Worm (Caenorhabditis elegans) whole organism, young adult: ENCODE data around the gene Y46H3A.4.

Source experiments
- B0261.1 ChIP-seq: sonication (generic microtip); optimal IDR thresholded peaks from 2 replicates; lab custom pipeline; 2016; ENCODE audit warnings: mild to moderate bottlenecking, missing genetic modification characterization, moderate library complexity, missing compliant biosample characterization
- C06A6.2 ChIP-seq: fragments of 200-800 bp; sonication (Bioruptor generic); conservative IDR thresholded peaks from 2 replicates; pipeline ENCODE4 v1.3.6; 2022; ENCODE audit warnings: missing genetic modification characterization, missing compliant biosample characterization
- F10E7.11 ChIP-seq: sonication (generic microtip); optimal IDR thresholded peaks from 2 replicates; lab custom pipeline; 2017; ENCODE audit warnings: mild to moderate bottlenecking, missing genetic modification characterization, moderate library complexity, missing compliant biosample characterization
- F49E8.2 ChIP-seq: sonication (generic microtip); optimal IDR thresholded peaks from 3 replicates; lab custom pipeline; 2017; ENCODE audit warnings: missing genetic modification characterization, mild to moderate bottlenecking, missing compliant biosample characterization, antibody characterized with exemption, moderate library complexity; ENCODE audit not compliant: insufficient read depth
- T07F8.4 ChIP-seq: sonication (generic microtip); optimal IDR thresholded peaks from 2 replicates; lab custom pipeline; 2016; ENCODE audit warnings: mild to moderate bottlenecking, missing genetic modification characterization, moderate library complexity, missing compliant biosample characterization
- Y95B8A.8 ChIP-seq: fragments of 200-800 bp; sonication (Bioruptor generic); IDR thresholded peaks from 2 replicates; pipeline ENCODE4 v1.3.6; 2022; ENCODE audit warnings: missing genetic modification reagents, missing genetic modification characterization, missing compliant biosample characterization
- aptf-2 ChIP-seq: fragments of 200-800 bp; sonication (Bioruptor generic); conservative IDR thresholded peaks from 2 replicates; pipeline ENCODE4 v1.3.6; 2022; ENCODE audit warnings: missing genetic modification reagents, missing genetic modification characterization, missing compliant biosample characterization
- attf-5 ChIP-seq: fragments of 200-800 bp; sonication (Bioruptor generic); optimal IDR thresholded peaks from 2 replicates; lab custom pipeline; 2018; ENCODE audit warnings: mild to moderate bottlenecking, missing genetic modification characterization, missing compliant biosample characterization
- bed-1 ChIP-seq: fragments of 200-800 bp; sonication (Bioruptor generic); IDR thresholded peaks from 2 replicates; pipeline ENCODE4 v1.3.6; 2022; ENCODE audit warnings: missing genetic modification reagents, missing genetic modification characterization, missing compliant biosample characterization
- bed-2 ChIP-seq: fragments of 200-800 bp; sonication (Bioruptor generic); IDR thresholded peaks from 2 replicates; pipeline ENCODE4 v1.3.6; 2022; ENCODE audit warnings: missing genetic modification reagents, missing genetic modification characterization, missing compliant biosample characterization
- cebp-1 ChIP-seq, 2 experiments: fragments of 200-800 bp in 1 of 2; sonication (Bioruptor generic) in 1 of 2; sonication (generic microtip) in 1 of 2; IDR thresholded peaks in 1 of 2; optimal IDR thresholded peaks in 1 of 2; 2 replicates each; pipeline versions ENCODE4 v1.3.6 to Lab custom; 2017 to 2022; ENCODE audit warnings: missing compliant biosample characterization in 2 of 2, missing genetic modification characterization in 2 of 2, mild to moderate bottlenecking in 1 of 2, missing genetic modification reagents in 1 of 2, moderate library complexity in 1 of 2
- ceh-27 ChIP-seq: fragments of 200-800 bp; sonication (Bioruptor generic); optimal IDR thresholded peaks from 2 replicates; lab custom pipeline; 2018; ENCODE audit warnings: mild to moderate bottlenecking, missing genetic modification characterization, moderate library complexity, missing compliant biosample characterization
- ceh-40 ChIP-seq: fragments of 200-800 bp; sonication (Bioruptor generic); IDR thresholded peaks from 2 replicates; pipeline ENCODE4 v1.3.6; 2022; ENCODE audit warnings: missing genetic modification characterization, missing compliant biosample characterization
- ceh-79 ChIP-seq: sonication (generic microtip); optimal IDR thresholded peaks from 2 replicates; lab custom pipeline; 2017; ENCODE audit warnings: mild to moderate bottlenecking, missing genetic modification characterization, missing compliant biosample characterization
- dox-1 ChIP-seq: fragments of 200-800 bp; sonication (Bioruptor generic); IDR thresholded peaks from 2 replicates; pipeline ENCODE4 v1.3.6; 2022; ENCODE audit warnings: missing genetic modification reagents, missing genetic modification characterization, missing compliant biosample characterization
- dpff-1 ChIP-seq: sonication (generic microtip); optimal IDR thresholded peaks from 2 replicates; lab custom pipeline; 2017; ENCODE audit warnings: mild to moderate bottlenecking, missing genetic modification characterization, missing compliant biosample characterization
- efl-1 ChIP-seq: fragments of 150-350 bp; optimal IDR thresholded peaks from 2 replicates; lab custom pipeline; 2014; ENCODE audit warnings: missing biosample characterization, missing genetic modification reagents, missing genetic modification characterization
- egl-18 ChIP-seq: fragments of 200-800 bp; sonication (Bioruptor generic); IDR thresholded peaks from 2 replicates; pipeline ENCODE4 v1.3.6; 2022; ENCODE audit warnings: missing genetic modification reagents, missing genetic modification characterization, missing compliant biosample characterization
- ets-4 ChIP-seq: fragments of 200-800 bp; sonication (Bioruptor generic); optimal IDR thresholded peaks from 2 replicates; lab custom pipeline; 2018; ENCODE audit warnings: mild to moderate bottlenecking, missing genetic modification characterization, missing compliant biosample characterization
- hlh-12 ChIP-seq: sonication (generic microtip); optimal IDR thresholded peaks from 2 replicates; lab custom pipeline; 2016; ENCODE audit warnings: missing genetic modification characterization, missing compliant biosample characterization
- hlh-26 ChIP-seq: fragments of 200-800 bp; sonication (Bioruptor generic); conservative IDR thresholded peaks from 2 replicates; pipeline ENCODE4 v1.3.6; 2022; ENCODE audit warnings: missing genetic modification reagents, missing genetic modification characterization, missing compliant biosample characterization
- madf-10 ChIP-seq: sonication (generic microtip); optimal IDR thresholded peaks from 2 replicates; lab custom pipeline; 2016; ENCODE audit warnings: mild to moderate bottlenecking, missing genetic modification characterization, missing compliant biosample characterization
- mcd-1 ChIP-seq: fragments of 200-800 bp; sonication (Bioruptor generic); IDR thresholded peaks from 2 replicates; pipeline ENCODE4 v1.3.6; 2022; ENCODE audit warnings: missing genetic modification reagents, missing genetic modification characterization, missing compliant biosample characterization
- mes-4 ChIP-seq: sonication (generic microtip); optimal IDR thresholded peaks from 2 replicates; lab custom pipeline; 2016; ENCODE audit warnings: missing genotype, missing genetic modification characterization, missing compliant biosample characterization
- rpc-1 ChIP-seq, 2 experiments: fragments of 150-350 bp in 1 of 2; sonication (generic microtip) in 1 of 2; optimal IDR thresholded peaks; 2 replicates each; lab custom pipeline; 2014 to 2018; ENCODE audit warnings: missing biosample characterization in 1 of 2, missing genetic modification characterization in 1 of 2, missing genetic modification reagents in 1 of 2, missing genotype in 1 of 2
- snpc-1.1 ChIP-seq: sonication (generic microtip); optimal IDR thresholded peaks from 2 replicates; lab custom pipeline; 2017; ENCODE audit warnings: missing genetic modification characterization, mild to moderate bottlenecking, missing compliant biosample characterization, antibody characterized with exemption, moderate library complexity, missing genotype, missing genetic modification reagents; ENCODE audit not compliant: insufficient read depth
- snpc-1.3 ChIP-seq: sonication (generic microtip); optimal IDR thresholded peaks from 2 replicates; lab custom pipeline; 2017; ENCODE audit warnings: missing genetic modification characterization, mild to moderate bottlenecking, missing compliant biosample characterization, antibody characterized with exemption, moderate library complexity, missing genotype, missing genetic modification reagents; ENCODE audit not compliant: insufficient read depth
- snpc-4 ChIP-seq, 5 experiments: fragments of 150-350 bp in 1 of 5; sonication (generic microtip) in 4 of 5; optimal IDR thresholded peaks; 2 replicates each; lab custom pipeline; 2014 to 2018; ENCODE audit warnings: missing genetic modification characterization in 5 of 5, missing biosample characterization in 3 of 5, antibody characterized with exemption in 2 of 5, mild to moderate bottlenecking in 2 of 5, missing compliant biosample characterization in 2 of 5, missing genotype in 2 of 5, moderate library complexity in 2 of 5, missing genetic modification reagents in 1 of 5
- tbx-9 ChIP-seq: sonication (generic microtip); optimal IDR thresholded peaks from 2 replicates; lab custom pipeline; 2016; ENCODE audit warnings: borderline replicate concordance, missing genetic modification characterization, inconsistent platforms, missing compliant biosample characterization
- xnd-1 ChIP-seq: sonication (generic microtip); optimal IDR thresholded peaks from 2 replicates; lab custom pipeline; 2016; ENCODE audit warnings: missing genotype, missing genetic modification reagents, missing genetic modification characterization, missing compliant biosample characterization
- zfh-2 ChIP-seq: fragments of 200-800 bp; sonication (Bioruptor generic); conservative IDR thresholded peaks from 2 replicates; pipeline ENCODE4 v1.3.6; 2022; ENCODE audit warnings: missing genetic modification reagents, missing genetic modification characterization, missing compliant biosample characterization
- zim-3 ChIP-seq: sonication (generic microtip); optimal IDR thresholded peaks from 2 replicates; lab custom pipeline; 2017; ENCODE audit warnings: mild to moderate bottlenecking, missing genetic modification characterization, moderate library complexity, missing compliant biosample characterization
- ztf-18 ChIP-seq: sonication (generic microtip); optimal IDR thresholded peaks from 2 replicates; lab custom pipeline; 2016; ENCODE audit warnings: missing genotype, mild to moderate bottlenecking, missing genetic modification characterization, missing compliant biosample characterization

Y46H3A.4 gene

DNA sequence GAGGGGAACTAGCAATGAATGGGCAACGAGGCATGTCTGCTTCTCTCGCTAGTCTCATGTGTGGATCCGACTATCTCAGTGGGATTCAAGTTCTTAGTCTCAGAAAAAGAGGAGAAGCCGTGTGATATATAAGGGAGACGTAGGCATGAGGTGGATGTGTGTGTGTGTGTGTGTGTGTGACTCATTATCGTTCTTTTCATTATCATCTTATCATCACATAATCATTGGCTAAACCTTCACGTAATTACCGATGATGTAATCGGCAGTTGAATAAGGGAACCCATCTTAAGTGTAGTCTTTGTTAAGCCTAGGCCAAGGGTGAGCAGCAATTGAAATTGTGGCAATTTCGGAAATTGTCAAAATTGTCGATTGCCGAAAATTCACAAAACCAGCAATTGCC lies 19.0 kb upstream of the Y46H3A.4 start, which contains the start of gene Y32G9B.1:
Gene Y32G9B.1 (minus strand): TSS at position 101 of the 400 bp plus-strand sequence.
- TF ChIP-seq T07F8.4 (tag; lab: Kevin White, UChicago) (no peak), zim-3 (tag; lab: Kevin White, UChicago) (no peak), dpff-1 (tag; lab: Kevin White, UChicago) (no peak), C06A6.2 (GFP tag; lab: Robert Waterston, UW) (no peak), Y95B8A.8 (GFP tag; lab: Robert Waterston, UW) (no peak), F10E7.11 (tag; lab: Kevin White, UChicago) (no peak), ceh-40 (GFP tag; lab: Robert Waterston, UW) (no peak), ceh-27 (no peak), ztf-18 (no peak), efl-1 (GFP tag; lab: Kevin White, UChicago) (no peak), madf-10 (tag; lab: Kevin White, UChicago) (no peak), aptf-2 (GFP tag; lab: Robert Waterston, UW) (no peak), dox-1 (GFP tag; lab: Robert Waterston, UW) (no peak), attf-5 (GFP tag; lab: Kevin White, UChicago) (no peak), ceh-79 (no peak), mes-4 (no peak)

DNA sequence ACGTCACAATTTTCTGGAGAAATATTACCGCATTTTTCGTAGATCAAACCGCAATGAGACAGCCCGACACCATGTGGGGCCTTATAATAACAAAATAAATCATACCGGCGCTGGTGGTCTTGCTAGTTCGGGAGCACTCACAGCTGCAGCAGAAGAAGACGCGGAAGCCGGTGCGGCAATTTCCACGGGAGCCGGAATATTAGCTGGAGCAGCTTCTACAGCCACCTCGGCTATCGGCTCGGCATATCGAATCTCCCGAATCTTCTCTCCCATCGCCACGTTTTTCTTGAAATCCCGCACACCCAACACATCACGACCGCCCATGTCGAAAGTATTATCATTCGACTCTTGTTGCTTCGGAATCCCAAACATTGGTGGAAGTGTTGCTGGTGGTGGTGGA lies 13.6 kb upstream of the Y46H3A.4 start:
- TF ChIP-seq zfh-2 (peak; percentile 55; the same call in 1 of the 2 replicates), tbx-9 (no peak)
- TF ChIP-seq, all 124 proteins: peak for 1

ce11 chrV:1821287-1821686 lies 10.4 kb upstream of the Y46H3A.4 start, which contains the start of the genes gly-7 and mrpl-39:
TSS of gene gly-7 (minus strand) at chrV:1821323.
TSS of gene mrpl-39 (plus strand) at chrV:1821579.
- 0 out of 2 replicates have a peak, but pooled peaks have one; percentile 17 for TF ChIP-seq dox-1 (GFP tag; lab: Robert Waterston, UW)
- TF ChIP-seq attf-5 (GFP tag; lab: Kevin White, UChicago), result no peak
- TF ChIP-seq snpc-1.1 (tag; lab: Kevin White, UChicago), result no peak
- no peak for TF ChIP-seq B0261.1 (tag; lab: Kevin White, UChicago)
- no peak for TF ChIP-seq snpc-4 (GFP tag; optimal IDR thresholded peaks at IDR 0.05; lab: Kevin White, UChicago)
- TF ChIP-seq snpc-4 (tag; optimal IDR thresholded peaks at IDR 0.05; lab: Kevin White, UChicago), result peak in 1 of 4 experiments; percentile 5
- no peak for TF ChIP-seq hlh-12 (tag; lab: Kevin White, UChicago)
- no peak for TF ChIP-seq ets-4 (GFP tag; lab: Kevin White, UChicago)
- TF ChIP-seq snpc-1.3, result no peak
- no peak for TF ChIP-seq F49E8.2 (tag; lab: Kevin White, UChicago)
- TF ChIP-seq xnd-1 (tag; lab: Kevin White, UChicago), result no peak
- peak; percentile 18 for TF ChIP-seq rpc-1 (optimal IDR thresholded peaks at IDR 0.05; lab: Kevin White, UChicago)
- TF ChIP-seq rpc-1 (tag; optimal IDR thresholded peaks at IDR 0.05; lab: Kevin White, UChicago), result no peak
- no peak for TF ChIP-seq bed-1
- no peak for TF ChIP-seq mes-4
- peak; percentile 23; the same call in 1 of the 2 replicates for TF ChIP-seq mcd-1 (GFP tag; lab: Robert Waterston, UW)
- no peak for TF ChIP-seq egl-18 (GFP tag; lab: Robert Waterston, UW)
- TF ChIP-seq hlh-26 (GFP tag; lab: Robert Waterston, UW), result no peak
- no peak for TF ChIP-seq bed-2 (GFP tag; lab: Robert Waterston, UW)
- no peak for TF ChIP-seq cebp-1 (GFP tag; IDR thresholded peaks at IDR 0.05; lab: Robert Waterston, UW)
- TF ChIP-seq cebp-1 (tag; optimal IDR thresholded peaks at IDR 0.05; lab: Kevin White, UChicago), result peak; percentile 46
- no peak for TF ChIP-seq Y95B8A.8 (GFP tag; lab: Robert Waterston, UW)
- TF ChIP-seq, all 124 proteins: peak for 5
